Fruit fly (Drosophila melanogaster) whole organism, pupa: ENCODE results near the gene Mad.
A peak's percentile ranks its signal among the peaks of the same experiment; 100 is the strongest.

Source experiments
- CG10348 ChIP-seq: fragments of 200-800 bp; sonication (Bioruptor generic); IDR thresholded peaks from 2 replicates; pipeline ENCODE4 v1.3.6; 2022; ENCODE audit warnings: missing biosample characterization, missing genetic modification characterization
- CG12605 ChIP-seq: fragments of 200-800 bp; sonication (Bioruptor generic); IDR thresholded peaks from 2 replicates; pipeline ENCODE4 v1.3.6; 2022; ENCODE audit warnings: missing biosample characterization, missing genetic modification characterization
- CG13204 ChIP-seq: fragments of 200-800 bp; sonication (Bioruptor generic); optimal IDR thresholded peaks from 2 replicates; lab custom pipeline; 2018; ENCODE audit warnings: missing biosample characterization, mild to moderate bottlenecking, missing genetic modification characterization, moderate library complexity
- CG14655 ChIP-seq: fragments of 200-800 bp; sonication (Bioruptor generic); optimal IDR thresholded peaks from 3 replicates; lab custom pipeline; 2017; ENCODE audit warnings: mild to moderate bottlenecking, missing biosample characterization, missing genetic modification reagents, missing genetic modification characterization
- CG15710 ChIP-seq: fragments of 200-800 bp; sonication (Bioruptor generic); optimal IDR thresholded peaks from 2 replicates; lab custom pipeline; 2018; ENCODE audit warnings: missing biosample characterization, mild to moderate bottlenecking, missing genetic modification characterization, moderate library complexity
- CG17806 ChIP-seq: fragments of 200-800 bp; sonication (Bioruptor generic); optimal IDR thresholded peaks from 2 replicates; lab custom pipeline; 2018; ENCODE audit warnings: missing biosample characterization, mild to moderate bottlenecking, missing genetic modification characterization, moderate library complexity
- CG32121 ChIP-seq: fragments of 200-800 bp; sonication (Bioruptor generic); IDR thresholded peaks from 2 replicates; pipeline ENCODE4 v1.3.6; 2022; ENCODE audit warnings: missing biosample characterization, missing genetic modification characterization
- CG34367 ChIP-seq: fragments of 200-800 bp; sonication (Bioruptor generic); optimal IDR thresholded peaks from 2 replicates; lab custom pipeline; 2018; ENCODE audit warnings: missing biosample characterization, mild to moderate bottlenecking, missing genetic modification characterization
- CG4496 ChIP-seq: fragments of 200-800 bp; sonication (Bioruptor generic); IDR thresholded peaks from 3 replicates; pipeline ENCODE4 v1.3.6; 2022; ENCODE audit warnings: missing biosample characterization, missing genetic modification characterization
- CG8159 ChIP-seq: fragments of 200-800 bp; sonication (Bioruptor generic); optimal IDR thresholded peaks from 3 replicates; lab custom pipeline; 2018; ENCODE audit warnings: missing biosample characterization, mild to moderate bottlenecking, missing genetic modification characterization, moderate library complexity
- CG8301 ChIP-seq: fragments of 200-800 bp; sonication (Bioruptor generic); optimal IDR thresholded peaks from 2 replicates; lab custom pipeline; 2018; ENCODE audit warnings: missing biosample characterization, mild to moderate bottlenecking, missing genetic modification characterization
- CG9948 ChIP-seq: fragments of 200-800 bp; sonication (Bioruptor generic); optimal IDR thresholded peaks from 2 replicates; lab custom pipeline; 2018; ENCODE audit warnings: missing biosample characterization, mild to moderate bottlenecking, missing genetic modification characterization, moderate library complexity
- D1 ChIP-seq: fragments of 200-800 bp; sonication (Bioruptor generic); optimal IDR thresholded peaks from 2 replicates; lab custom pipeline; 2018; ENCODE audit warnings: missing biosample characterization, mild to moderate bottlenecking, missing genetic modification characterization, moderate library complexity
- EcR ChIP-seq: fragments of 200-800 bp; sonication (Bioruptor generic); optimal IDR thresholded peaks from 3 replicates; lab custom pipeline; 2019; ENCODE audit warnings: missing biosample characterization, missing genetic modification characterization, mild to moderate bottlenecking, moderate library complexity, missing genetic modification reagents
- Ets98B ChIP-seq: fragments of 200-800 bp; sonication (Bioruptor generic); IDR thresholded peaks from 2 replicates; pipeline ENCODE4 v1.3.6; 2022; ENCODE audit warnings: missing biosample characterization, missing genetic modification characterization
- Pif1A ChIP-seq: fragments of 200-800 bp; sonication (Bioruptor generic); optimal IDR thresholded peaks from 3 replicates; lab custom pipeline; 2016; ENCODE audit warnings: missing biosample characterization, missing genetic modification characterization
- Pif1B ChIP-seq: fragments of 200-800 bp; sonication (Bioruptor generic); optimal IDR thresholded peaks from 3 replicates; lab custom pipeline; 2016; ENCODE audit warnings: missing biosample characterization, missing genetic modification characterization
- Snoo ChIP-seq: fragments of 200-800 bp; sonication (Bioruptor generic); optimal IDR thresholded peaks from 3 replicates; lab custom pipeline; 2017; ENCODE audit warnings: missing biosample characterization, mild to moderate bottlenecking, missing genetic modification characterization, inconsistent platforms
- fd96Ca ChIP-seq: fragments of 200-800 bp; sonication (Bioruptor generic); IDR thresholded peaks from 3 replicates; pipeline ENCODE4 v1.3.6; 2022; ENCODE audit warnings: missing biosample characterization, missing genetic modification characterization
- gl ChIP-seq: fragments of 200-800 bp; sonication (Bioruptor generic); optimal IDR thresholded peaks from 2 replicates; lab custom pipeline; 2018; ENCODE audit warnings: missing biosample characterization, mild to moderate bottlenecking, missing genetic modification characterization
- rn ChIP-seq: fragments of 200-800 bp; sonication (Bioruptor generic); IDR thresholded peaks from 2 replicates; pipeline ENCODE4 v1.3.6; 2022; ENCODE audit warnings: missing biosample characterization, missing genetic modification characterization

The Mad gene

DNA sequence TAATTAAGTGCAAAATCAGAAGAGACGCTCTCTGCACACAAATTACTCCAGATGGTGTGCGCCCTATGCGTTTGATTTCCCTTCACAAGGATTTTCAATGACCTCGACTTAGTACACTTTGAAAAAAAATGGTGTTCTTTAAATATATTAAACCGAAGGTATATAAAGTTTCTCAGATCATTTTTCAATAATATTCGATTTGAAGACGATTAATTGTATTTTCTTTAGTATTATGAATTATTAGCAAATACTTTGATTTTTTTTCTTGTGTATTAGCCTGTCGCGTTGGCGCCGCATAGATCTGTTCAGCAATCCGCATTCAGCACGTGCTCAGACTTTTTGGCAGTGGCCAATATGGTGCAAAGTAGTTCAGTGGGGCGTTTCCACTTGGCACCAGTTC lies 31.6 kb downstream of the Mad start:
- no peak for TF ChIP-seq D1 (tag; lab: Kevin White, UChicago)
- no peak for TF ChIP-seq Ets98B (GFP tag; lab: Robert Waterston, UW)
- TF ChIP-seq Pif1A: no peak
- TF ChIP-seq CG32121 (GFP tag; lab: Robert Waterston, UW): no peak
- TF ChIP-seq CG8301 (tag; lab: Kevin White, UChicago): no peak
- no peak for TF ChIP-seq CG14655 (GFP tag; lab: Kevin White, UChicago)
- no peak for TF ChIP-seq gl
- TF ChIP-seq EcR (GFP tag; lab: Kevin White, UChicago): no peak
- TF ChIP-seq CG8159 (tag; lab: Kevin White, UChicago): no peak
- no peak for TF ChIP-seq CG10348 (GFP tag; lab: Robert Waterston, UW)
- no peak for TF ChIP-seq rn
- no peak for TF ChIP-seq Pif1B
- TF ChIP-seq fd96Ca: no peak
- no peak for TF ChIP-seq CG15710 (tag; lab: Kevin White, UChicago)
- no peak for TF ChIP-seq CG9948 (tag; lab: Kevin White, UChicago)
- no peak for TF ChIP-seq CG34367 (tag; lab: Kevin White, UChicago)
- no peak for TF ChIP-seq CG13204 (GFP tag; lab: Kevin White, UChicago)
- no peak for TF ChIP-seq Snoo
- no peak for TF ChIP-seq CG17806 (tag; lab: Kevin White, UChicago)
- no peak for TF ChIP-seq CG12605

DNA sequence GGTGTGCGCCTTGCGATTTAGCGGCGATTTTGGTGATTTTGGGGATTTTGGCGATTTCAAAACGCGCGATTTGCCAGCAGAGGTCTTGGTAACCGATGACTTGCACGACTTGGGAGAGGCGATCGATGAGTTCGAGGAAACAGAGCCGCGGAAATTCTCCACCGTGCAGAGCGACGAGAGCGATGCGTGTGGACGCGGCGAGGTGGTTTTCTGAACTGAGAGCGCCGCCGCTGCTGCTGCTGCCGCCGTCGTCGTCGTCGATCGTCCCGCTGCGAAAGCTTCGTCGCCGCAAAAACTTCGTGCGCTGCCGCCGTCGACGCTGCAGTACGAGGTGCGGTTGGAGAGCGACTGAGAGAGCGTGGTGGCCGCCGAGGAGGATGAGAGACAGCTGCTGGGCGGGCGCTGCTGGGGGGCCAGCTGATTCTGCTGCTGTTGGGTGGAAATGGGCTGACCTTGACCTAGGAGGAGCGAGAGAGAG lies 34.9 kb downstream of the Mad start:
- TF ChIP-seq Pif1B (no peak), Ets98B (GFP tag; lab: Robert Waterston, UW) (peak; percentile 51; the same call in 1 of the 2 replicates), CG32121 (GFP tag; lab: Robert Waterston, UW) (peak; percentile 25; the same call in 1 of the 2 replicates), CG13204 (GFP tag; lab: Kevin White, UChicago) (peak; percentile 76), Snoo (no peak), CG4496 (peak; percentile 51; the same call in 2 of the 3 replicates), CG12605 (peak; percentile 66), CG8159 (tag; lab: Kevin White, UChicago) (no peak), EcR (GFP tag; lab: Kevin White, UChicago) (peak; percentile 80)

DNA sequence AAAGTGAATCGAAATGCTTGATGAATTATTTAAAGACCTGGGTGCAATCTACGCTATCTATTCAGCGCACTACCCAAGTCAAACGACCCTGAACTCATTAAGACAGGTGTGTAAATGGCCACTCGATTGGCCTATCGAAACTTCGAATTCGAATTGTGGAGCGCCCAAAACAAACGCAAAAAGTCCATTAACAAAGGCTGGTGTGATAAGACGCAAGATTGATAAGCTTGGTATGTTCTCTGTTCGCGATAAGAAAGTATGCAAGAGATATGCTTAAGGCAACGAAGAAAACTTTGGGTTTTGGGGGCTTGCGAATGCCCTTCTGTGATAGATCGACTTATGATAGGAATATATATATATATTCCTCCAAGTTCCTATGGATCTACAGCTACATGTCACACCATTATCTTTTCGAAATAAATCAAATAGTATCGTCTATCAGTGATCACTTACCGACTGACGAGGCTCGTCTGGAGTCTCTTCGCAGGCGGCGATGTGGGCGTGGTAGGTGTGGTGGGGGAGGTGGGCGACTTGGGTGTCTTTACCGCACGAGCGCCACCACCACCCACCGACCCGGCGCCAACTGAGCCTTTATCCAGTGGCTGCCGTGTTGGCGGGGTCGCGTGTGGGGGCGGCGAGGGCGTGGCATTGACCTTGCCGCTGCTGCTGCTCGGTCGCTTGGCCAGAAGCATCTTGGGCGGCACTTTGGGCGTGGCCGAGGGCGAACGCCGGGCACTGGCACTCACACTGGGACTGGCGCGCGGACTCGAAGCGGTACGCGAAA lies 35.7 kb downstream of the Mad start:
- TF ChIP-seq CG34367 (tag; lab: Kevin White, UChicago): no peak
- TF ChIP-seq CG4496: no peak
- no peak for TF ChIP-seq rn
- TF ChIP-seq CG15710 (tag; lab: Kevin White, UChicago): no peak
- TF ChIP-seq CG12605: no peak
- no peak for TF ChIP-seq gl
- TF ChIP-seq Snoo: no peak
- TF ChIP-seq Pif1B: no peak
- no peak for TF ChIP-seq CG13204 (GFP tag; lab: Kevin White, UChicago)
- TF ChIP-seq Ets98B (GFP tag; lab: Robert Waterston, UW): no peak
- TF ChIP-seq, all 21 proteins: peak for 0

dm6 chr2L:3122216-3122615 lies 37.2 kb downstream of the Mad start:
- TF ChIP-seq CG13204 (GFP tag; lab: Kevin White, UChicago): no peak
- TF ChIP-seq CG10348 (GFP tag; lab: Robert Waterston, UW): no peak
- no peak for TF ChIP-seq Pif1B
- TF ChIP-seq EcR (GFP tag; lab: Kevin White, UChicago): no peak
- TF ChIP-seq CG8301 (tag; lab: Kevin White, UChicago): no peak
- TF ChIP-seq Snoo: no peak
- no peak for TF ChIP-seq Pif1A
- no peak for TF ChIP-seq CG12605

dm6 chr2L:3121745-3122144 lies 37.7 kb downstream of the Mad start:
- TF ChIP-seq CG8301 (tag; lab: Kevin White, UChicago): no peak
- no peak for TF ChIP-seq Pif1A
- TF ChIP-seq CG14655 (GFP tag; lab: Kevin White, UChicago): no peak
- TF ChIP-seq Snoo: no peak
- no peak for TF ChIP-seq EcR (GFP tag; lab: Kevin White, UChicago)
- no peak for TF ChIP-seq CG12605
- no peak for TF ChIP-seq CG4496
- no peak for TF ChIP-seq CG10348 (GFP tag; lab: Robert Waterston, UW)
- TF ChIP-seq CG34367 (tag; lab: Kevin White, UChicago): no peak
- no peak for TF ChIP-seq CG9948 (tag; lab: Kevin White, UChicago)
- TF ChIP-seq CG15710 (tag; lab: Kevin White, UChicago): no peak
- no peak for TF ChIP-seq Pif1B
- TF ChIP-seq gl: no peak
- TF ChIP-seq CG13204 (GFP tag; lab: Kevin White, UChicago): no peak
- no peak for TF ChIP-seq fd96Ca
- no peak for TF ChIP-seq CG8159 (tag; lab: Kevin White, UChicago)
- TF ChIP-seq CG32121 (GFP tag; lab: Robert Waterston, UW): no peak
- TF ChIP-seq CG17806 (tag; lab: Kevin White, UChicago): no peak
- no peak for TF ChIP-seq D1 (tag; lab: Kevin White, UChicago)

dm6 chr2L:3121325-3121724 lies 38.1 kb downstream of the Mad start:
- TF ChIP-seq Snoo: no peak
- no peak for TF ChIP-seq gl
- TF ChIP-seq CG13204 (GFP tag; lab: Kevin White, UChicago): no peak
- no peak for TF ChIP-seq CG15710 (tag; lab: Kevin White, UChicago)
- TF ChIP-seq CG17806 (tag; lab: Kevin White, UChicago): no peak
- no peak for TF ChIP-seq CG8159 (tag; lab: Kevin White, UChicago)
- TF ChIP-seq CG4496: no peak
- TF ChIP-seq Ets98B (GFP tag; lab: Robert Waterston, UW): no peak
- no peak for TF ChIP-seq CG8301 (tag; lab: Kevin White, UChicago)
- TF ChIP-seq EcR (GFP tag; lab: Kevin White, UChicago): no peak
- no peak for TF ChIP-seq CG14655 (GFP tag; lab: Kevin White, UChicago)
